Fruit fly (Drosophila melanogaster) whole organism, embryonic: ENCODE data around the gene Bx.

ENCODE experiments used
- Abd-B ChIP-seq: fragments of 200-800 bp; sonication (Bioruptor generic); optimal IDR thresholded peaks from 2 replicates; lab custom pipeline; 2018; ENCODE audit warnings: missing biosample characterization, mild to moderate bottlenecking, missing genetic modification characterization, moderate library complexity
- CG10543 ChIP-seq: fragments of 200-800 bp; sonication (Bioruptor generic); optimal IDR thresholded peaks from 3 replicates; lab custom pipeline; 2017; ENCODE audit warnings: missing biosample characterization, mild to moderate bottlenecking, missing genetic modification characterization, moderate library complexity
- CG11247 ChIP-seq: fragments of 200-800 bp; sonication (Bioruptor generic); IDR thresholded peaks from 2 replicates; pipeline ENCODE4 v1.3.6; 2022; ENCODE audit warnings: missing biosample characterization, missing genetic modification characterization
- CG11456 ChIP-seq: fragments of 200-800 bp; sonication (Bioruptor generic); IDR thresholded peaks from 3 replicates; pipeline ENCODE4 v1.3.6; 2022; ENCODE audit warnings: missing biosample characterization, missing genetic modification characterization
- CG11504 ChIP-seq: fragments of 200-800 bp; sonication (Bioruptor generic); optimal IDR thresholded peaks from 3 replicates; lab custom pipeline; 2019; ENCODE audit warnings: missing biosample characterization, mild to moderate bottlenecking, missing genetic modification characterization, moderate library complexity
- CG11723 ChIP-seq: fragments of 200-800 bp; sonication (Bioruptor generic); optimal IDR thresholded peaks from 2 replicates; lab custom pipeline; 2017; ENCODE audit warnings: missing biosample characterization, mild to moderate bottlenecking, missing genetic modification characterization
- CG17829 ChIP-seq: fragments of 200-800 bp; optimal IDR thresholded peaks from 2 replicates; lab custom pipeline; 2019; ENCODE audit warnings: missing biosample characterization, mild to moderate bottlenecking, missing genetic modification characterization, moderate library complexity
- CG2116 ChIP-seq: fragments of 200-800 bp; sonication (Bioruptor generic); optimal IDR thresholded peaks from 3 replicates; lab custom pipeline; 2018; ENCODE audit warnings: missing biosample characterization, mild to moderate bottlenecking, missing genetic modification characterization
- CG2202 ChIP-seq: fragments of 200-800 bp; sonication (Bioruptor generic); optimal IDR thresholded peaks from 2 replicates; lab custom pipeline; 2018; ENCODE audit warnings: missing biosample characterization, mild to moderate bottlenecking, missing genetic modification characterization
- CG2678 ChIP-seq: fragments of 200-800 bp; sonication (Bioruptor generic); optimal IDR thresholded peaks from 3 replicates; lab custom pipeline; 2019; ENCODE audit warnings: missing biosample characterization, mild to moderate bottlenecking, missing genetic modification characterization, moderate library complexity
- CG33557 ChIP-seq: fragments of 200-800 bp; sonication (Bioruptor generic); optimal IDR thresholded peaks from 2 replicates; lab custom pipeline; 2019; ENCODE audit warnings: missing biosample characterization, mild to moderate bottlenecking, missing genetic modification characterization, moderate library complexity
- CG3838 ChIP-seq: fragments of 200-800 bp; sonication (Bioruptor generic); optimal IDR thresholded peaks from 3 replicates; lab custom pipeline; 2016; ENCODE audit warnings: missing biosample characterization, missing genetic modification characterization
- CG43689 ChIP-seq: fragments of 200-800 bp; sonication (Bioruptor generic); IDR thresholded peaks from 2 replicates; pipeline ENCODE4 v1.3.6; 2022; ENCODE audit warnings: missing biosample characterization, missing genetic modification characterization
- CG4404 ChIP-seq: fragments of 200-800 bp; sonication (Bioruptor generic); IDR thresholded peaks from 2 replicates; pipeline ENCODE4 v1.3.6; 2022; ENCODE audit warnings: missing biosample characterization, missing genetic modification characterization
- CG7928 ChIP-seq: fragments of 200-800 bp; sonication (Bioruptor generic); optimal IDR thresholded peaks from 2 replicates; lab custom pipeline; 2017; ENCODE audit warnings: missing biosample characterization, mild to moderate bottlenecking, missing genetic modification characterization
- CG8290 ChIP-seq, 3 experiments: fragments of 200-800 bp; sonication (Bioruptor generic); optimal IDR thresholded peaks; 2 replicates each; lab custom pipeline; 2016 to 2019; ENCODE audit warnings: missing biosample characterization in 3 of 3, missing genetic modification characterization in 3 of 3, mild to moderate bottlenecking in 2 of 3, moderate library complexity in 1 of 3
- CkIIα-i1 ChIP-seq: fragments of 200-800 bp; sonication (Bioruptor generic); IDR thresholded peaks from 2 replicates; pipeline ENCODE4 v1.3.6; 2022; ENCODE audit warnings: missing biosample characterization, missing genetic modification characterization
- Dref ChIP-seq: fragments of 200-800 bp; sonication (Bioruptor generic); IDR thresholded peaks from 2 replicates; pipeline ENCODE4 v1.3.6; 2022; ENCODE audit warnings: missing biosample characterization, missing genetic modification characterization
- E2f1 ChIP-seq: fragments of 200-800 bp; sonication (Bioruptor generic); IDR thresholded peaks from 2 replicates; pipeline ENCODE4 v1.3.6; 2022; ENCODE audit warnings: missing biosample characterization, missing genetic modification characterization
- Eip74EF ChIP-seq, 2 experiments: fragments of 200-800 bp in 1 of 2; fragments of >200 bp in 1 of 2; sonication (Bioruptor generic) in 1 of 2; optimal IDR thresholded peaks; 2 replicates each; lab custom pipeline; 2017 to 2019; ENCODE audit warnings: missing biosample characterization in 2 of 2, missing genetic modification characterization in 2 of 2, mild to moderate bottlenecking in 1 of 2, moderate library complexity in 1 of 2
- MESR4 ChIP-seq: fragments of 200-800 bp; sonication (Bioruptor generic); optimal IDR thresholded peaks from 2 replicates; lab custom pipeline; 2018; ENCODE audit warnings: missing biosample characterization, mild to moderate bottlenecking, missing genetic modification characterization, moderate library complexity
- Med ChIP-seq: fragments of 200-800 bp; sonication (Bioruptor generic); peaks from one replicate; lab custom pipeline; 2016; ENCODE audit warnings: missing biosample characterization, missing genetic modification characterization, mild to moderate bottlenecking, inconsistent platforms, moderate library complexity
- Pdp1 ChIP-seq, 2 experiments: fragments of 200-800 bp; sonication (Bioruptor generic); optimal IDR thresholded peaks; 3 replicates each; lab custom pipeline; 2016; ENCODE audit warnings: missing biosample characterization in 2 of 2, missing genetic modification characterization in 2 of 2, mild to moderate bottlenecking in 1 of 2, moderate library complexity in 1 of 2
- ara ChIP-seq: fragments of 200-800 bp; sonication (Bioruptor generic); IDR thresholded peaks from 2 replicates; pipeline ENCODE4 v1.3.6; 2022; ENCODE audit warnings: missing biosample characterization, missing genetic modification characterization
- cato ChIP-seq: fragments of 200-800 bp; sonication (Bioruptor generic); optimal IDR thresholded peaks from 2 replicates; lab custom pipeline; 2016; ENCODE audit warnings: missing biosample characterization, missing genetic modification characterization, borderline replicate concordance
- ci ChIP-seq: fragments of 200-800 bp; sonication (Bioruptor generic); IDR thresholded peaks from 3 replicates; pipeline ENCODE4 v1.3.6; 2022; ENCODE audit warnings: missing biosample characterization, missing genetic modification characterization
- crol ChIP-seq: fragments of 200-800 bp; sonication (Bioruptor generic); IDR thresholded peaks from 2 replicates; pipeline ENCODE4 v1.3.6; 2022; ENCODE audit warnings: missing biosample characterization, missing genetic modification characterization
- dm ChIP-seq: fragments of 200-800 bp; sonication (Bioruptor generic); optimal IDR thresholded peaks from 3 replicates; lab custom pipeline; 2016; ENCODE audit warnings: missing biosample characterization, missing genetic modification characterization
- fd96Cb ChIP-seq: fragments of 200-800 bp; sonication (Bioruptor generic); optimal IDR thresholded peaks from 2 replicates; lab custom pipeline; 2018; ENCODE audit warnings: missing biosample characterization, mild to moderate bottlenecking, missing genetic modification characterization, moderate library complexity
- fru ChIP-seq: fragments of >200 bp; optimal IDR thresholded peaks from 2 replicates; lab custom pipeline; 2017
- gsb-n ChIP-seq: fragments of 200-800 bp; sonication (Bioruptor generic); optimal IDR thresholded peaks from 3 replicates; lab custom pipeline; 2018; ENCODE audit warnings: missing biosample characterization, mild to moderate bottlenecking, missing genetic modification characterization
- gt ChIP-seq: fragments of 200-800 bp; sonication (Bioruptor generic); IDR thresholded peaks from 2 replicates; pipeline ENCODE4 v1.3.6; 2022; ENCODE audit warnings: missing biosample characterization, missing genetic modification characterization
- jigr1 ChIP-seq: fragments of 200-800 bp; sonication (Bioruptor generic); IDR thresholded peaks from 3 replicates; pipeline ENCODE4 v1.3.6; 2022; ENCODE audit warnings: missing biosample characterization, missing genetic modification characterization
- ken ChIP-seq: fragments of 200-800 bp; sonication (Bioruptor generic); IDR thresholded peaks from 3 replicates; pipeline ENCODE4 v1.3.6; 2022; ENCODE audit warnings: missing biosample characterization, missing genetic modification characterization
- lbe ChIP-seq: fragments of 200-800 bp; sonication (Bioruptor generic); optimal IDR thresholded peaks from 2 replicates; lab custom pipeline; 2016; ENCODE audit warnings: missing biosample characterization, mild to moderate bottlenecking, missing genetic modification characterization
- lmd ChIP-seq: fragments of 200-800 bp; sonication (Bioruptor generic); IDR thresholded peaks from 2 replicates; pipeline ENCODE4 v1.3.6; 2022; ENCODE audit warnings: missing biosample characterization, missing genetic modification characterization
- mirr ChIP-seq: fragments of 200-800 bp; sonication (Bioruptor generic); optimal IDR thresholded peaks from 3 replicates; lab custom pipeline; 2018; ENCODE audit warnings: missing biosample characterization, mild to moderate bottlenecking, missing genetic modification characterization
- nerfin-1 ChIP-seq: fragments of 200-800 bp; sonication (Bioruptor generic); optimal IDR thresholded peaks from 3 replicates; lab custom pipeline; 2019; ENCODE audit warnings: missing biosample characterization, mild to moderate bottlenecking, missing genetic modification characterization, moderate library complexity
- nerfin-2 ChIP-seq: fragments of 200-800 bp; sonication (Bioruptor generic); IDR thresholded peaks from 2 replicates; pipeline ENCODE4 v1.3.6; 2022; ENCODE audit warnings: missing biosample characterization, missing genetic modification characterization; ENCODE audit not compliant: partially characterized antibody
- pfk ChIP-seq: fragments of 200-800 bp; sonication (Bioruptor generic); optimal IDR thresholded peaks from 2 replicates; lab custom pipeline; 2018; ENCODE audit warnings: missing biosample characterization, mild to moderate bottlenecking, missing genetic modification characterization, moderate library complexity
- phol ChIP-seq: fragments of 200-800 bp; sonication (Bioruptor generic); optimal IDR thresholded peaks from 3 replicates; lab custom pipeline; 2018; ENCODE audit warnings: missing biosample characterization, mild to moderate bottlenecking, missing genetic modification characterization, moderate library complexity
- run ChIP-seq: fragments of 200-800 bp; sonication (Bioruptor generic); optimal IDR thresholded peaks from 3 replicates; lab custom pipeline; 2018; ENCODE audit warnings: missing biosample characterization, mild to moderate bottlenecking, missing genetic modification characterization
- sc ChIP-seq, 3 experiments: fragments of >200 bp in 2 of 3; fragments of 200-800 bp in 1 of 3; sonication (Bioruptor generic) in 1 of 3; optimal IDR thresholded peaks; 2 replicates in 2 of 3; 3 replicates in 1 of 3; lab custom pipeline; 2017; ENCODE audit warnings: mild to moderate bottlenecking in 1 of 3, missing biosample characterization in 1 of 3, missing genetic modification characterization in 1 of 3, missing genetic modification reagents in 1 of 3
- sd ChIP-seq: fragments of 200-800 bp; sonication (Bioruptor generic); optimal IDR thresholded peaks from 3 replicates; lab custom pipeline; 2018; ENCODE audit warnings: missing biosample characterization, mild to moderate bottlenecking, missing genetic modification characterization, moderate library complexity
- sens ChIP-seq: fragments of 200-800 bp; sonication (Bioruptor generic); peaks from one replicate; lab custom pipeline; 2016; ENCODE audit warnings: missing biosample characterization, missing genetic modification characterization
- shn ChIP-seq: fragments of 200-800 bp; sonication (Bioruptor generic); optimal IDR thresholded peaks from 3 replicates; lab custom pipeline; 2016; ENCODE audit warnings: missing biosample characterization, missing genetic modification characterization
- sqz ChIP-seq: fragments of 200-800 bp; sonication (Bioruptor generic); optimal IDR thresholded peaks from 3 replicates; lab custom pipeline; 2018; ENCODE audit warnings: missing biosample characterization, mild to moderate bottlenecking, missing genetic modification characterization
- sr ChIP-seq: fragments of 200-800 bp; sonication (Bioruptor generic); IDR thresholded peaks from 3 replicates; pipeline ENCODE4 v1.3.6; 2022; ENCODE audit warnings: missing biosample characterization, missing genetic modification characterization

Bx gene

DNA sequence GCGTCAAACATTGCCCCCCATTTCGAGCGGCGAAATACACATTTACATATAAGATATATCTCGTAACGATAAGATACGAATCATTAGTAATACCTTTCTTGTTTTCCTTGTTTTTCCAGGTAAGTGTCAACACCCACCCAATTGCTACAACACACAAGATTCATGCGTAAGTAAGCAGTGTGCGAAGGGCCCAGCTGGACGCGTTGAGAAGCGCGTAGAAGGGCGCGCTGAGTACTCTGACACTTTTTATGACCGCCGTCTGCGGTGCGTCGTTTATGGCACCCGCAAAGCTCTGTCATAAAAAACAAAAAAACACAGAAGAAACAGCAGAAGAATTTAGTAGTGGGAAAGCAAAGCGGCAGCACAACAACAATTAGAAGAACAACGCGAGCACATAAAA, 32.5 kb downstream of the Bx start:
- TF ChIP-seq nerfin-1 (tag; lab: Kevin White, UChicago) (peak; percentile 7), ken (0 out of 3 replicates have a peak, but pooled peaks have one; percentile 42), Abd-B (GFP tag; lab: Kevin White, UChicago) (peak; percentile 50), CG2678 (tag; lab: Kevin White, UChicago) (peak; percentile 20), sd (tag; lab: Kevin White, UChicago) (peak; percentile 32), CG11504 (peak; percentile 1), fru (no peak), MESR4 (GFP tag; lab: Kevin White, UChicago) (no peak), CG43689 (GFP tag; lab: Robert Waterston, UW) (no peak), CG11247 (GFP tag; lab: Robert Waterston, UW) (no peak), jigr1 (GFP tag; lab: Robert Waterston, UW) (no peak), CG2116 (no peak), pfk (GFP tag; lab: Kevin White, UChicago) (no peak), shn (GFP tag; lab: Kevin White, UChicago) (no peak), CG11723 (GFP tag; lab: Kevin White, UChicago) (no peak), lbe (no peak), ci (GFP tag; lab: Robert Waterston, UW) (0 out of 3 replicates have a peak, but pooled peaks have one; percentile 23), gt (GFP tag; lab: Robert Waterston, UW) (no peak), Pdp1 (GFP tag; optimal IDR thresholded peaks at IDR 0.05; lab: Kevin White, UChicago) (peak in 1 of 2 experiments; percentile 36), run (tag; lab: Kevin White, UChicago) (peak; percentile 31), CG4404 (GFP tag; lab: Robert Waterston, UW) (no peak), sqz (GFP tag; lab: Kevin White, UChicago) (peak; percentile 19), Med (peak; percentile 66), E2f1 (GFP tag; lab: Robert Waterston, UW) (no peak), CG11456 (no peak), sens (GFP tag; lab: Kevin White, UChicago) (peak; percentile 47), ara (GFP tag; lab: Robert Waterston, UW) (0 out of 2 replicates have a peak, but pooled peaks have one; percentile 26), sr (GFP tag; lab: Robert Waterston, UW) (0 out of 3 replicates have a peak, but pooled peaks have one; percentile 15), CG10543 (GFP tag; lab: Kevin White, UChicago) (peak; percentile 10), dm (GFP tag; lab: Kevin White, UChicago) (no peak), CkIIα-i1 (GFP tag; lab: Robert Waterston, UW) (no peak), sc (optimal IDR thresholded peaks at IDR 0.05; lab: Kevin White, UChicago) (no peak), sc (GFP tag; optimal IDR thresholded peaks at IDR 0.05; lab: Kevin White, UChicago) (no peak), CG33557 (GFP tag; lab: Kevin White, UChicago) (no peak), CG17829 (tag; lab: Kevin White, UChicago) (peak; percentile 99), mirr (no peak), cato (GFP tag; lab: Kevin White, UChicago) (no peak)

DNA sequence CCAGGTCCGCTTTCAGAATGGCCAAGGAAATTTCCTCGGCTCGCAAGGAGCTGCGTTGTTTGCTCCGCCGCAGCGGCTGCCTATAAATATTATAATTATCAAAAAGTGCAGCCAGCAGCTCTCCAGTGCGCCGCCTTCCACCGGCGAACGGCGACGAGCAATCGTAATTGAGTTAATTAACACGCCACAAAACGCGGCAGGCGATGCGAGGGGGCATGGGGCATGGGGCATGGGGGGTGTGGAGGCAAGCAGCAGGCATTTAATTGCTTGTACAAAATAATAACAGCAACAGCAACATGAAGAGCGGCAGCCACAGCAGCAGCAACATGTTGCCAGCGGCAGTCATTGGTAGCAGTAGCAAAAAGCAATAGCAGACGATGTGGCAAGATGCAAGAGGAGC, 35.5 kb downstream of the Bx start:
- TF ChIP-seq crol (GFP tag; lab: Robert Waterston, UW) (0 out of 2 replicates have a peak, but pooled peaks have one; percentile 51), CG11504 (peak; percentile 92), CG2202 (tag; lab: Kevin White, UChicago) (no peak)

DNA sequence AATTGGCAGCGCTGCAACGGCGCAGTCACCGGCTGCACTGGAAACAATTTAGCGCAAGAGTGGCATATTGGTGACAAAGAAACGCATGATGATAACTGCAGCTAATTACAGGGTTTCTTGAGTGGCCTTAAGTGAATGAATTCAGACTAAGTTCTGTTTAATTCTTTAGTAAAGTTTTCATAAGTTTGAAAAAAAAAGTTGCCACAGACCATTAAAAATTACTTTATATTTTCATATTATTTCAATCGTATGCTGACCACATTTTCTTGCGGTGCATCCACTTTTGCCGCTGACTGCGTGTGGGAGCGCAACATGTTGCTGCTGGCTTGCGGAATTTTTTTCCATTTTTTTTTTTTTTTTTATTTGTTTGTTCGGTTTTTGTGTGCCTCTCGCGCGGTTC, 37.2 kb downstream of the Bx start:
- TF ChIP-seq nerfin-2 (GFP tag; lab: Robert Waterston, UW) (no peak), lmd (GFP tag; lab: Robert Waterston, UW) (peak; percentile 46; the same call in 1 of the 2 replicates), CG3838 (GFP tag; lab: Kevin White, UChicago) (no peak), sr (GFP tag; lab: Robert Waterston, UW) (no peak), CG7928 (GFP tag; lab: Kevin White, UChicago) (no peak), fd96Cb (tag; lab: Kevin White, UChicago) (peak; percentile 41), Eip74EF (GFP tag; optimal IDR thresholded peaks at IDR 0.05; lab: Kevin White, UChicago) (no peak), Dref (no peak), mirr (no peak), phol (tag; lab: Kevin White, UChicago) (peak; percentile 49), cato (GFP tag; lab: Kevin White, UChicago) (no peak), CG8290 (GFP tag; optimal IDR thresholded peaks at IDR 0.05; lab: Kevin White, UChicago) (no peak), CG8290 (tag; optimal IDR thresholded peaks at IDR 0.05; lab: Kevin White, UChicago) (no peak), gsb-n (tag; lab: Kevin White, UChicago) (peak; percentile 28)
